Worm (Caenorhabditis elegans) whole organism, young adult: Measurements from ENCODE around the gene ugt-52.

Experiments
- B0336.3 ChIP-seq: fragments of 200-800 bp; sonication (Bioruptor generic); IDR thresholded peaks from 2 replicates; pipeline ENCODE4 v1.3.6; 2022; ENCODE audit warnings: missing genetic modification characterization, missing compliant biosample characterization
- D2030.7 ChIP-seq: fragments of 200-800 bp; sonication (Bioruptor generic); IDR thresholded peaks from 2 replicates; pipeline ENCODE4 v1.3.6; 2022; ENCODE audit warnings: missing genetic modification reagents, missing genetic modification characterization, missing compliant biosample characterization
- F22D6.2 ChIP-seq: sonication (generic microtip); optimal IDR thresholded peaks from 2 replicates; lab custom pipeline; 2016; ENCODE audit warnings: mild to moderate bottlenecking, missing genetic modification characterization, missing compliant biosample characterization
- F39B2.1 ChIP-seq: fragments of 200-800 bp; sonication (Bioruptor generic); IDR thresholded peaks from 2 replicates; pipeline ENCODE4 v1.3.6; 2022; ENCODE audit warnings: missing genetic modification reagents, missing genetic modification characterization, missing compliant biosample characterization
- F52B5.7 ChIP-seq: sonication (generic microtip); optimal IDR thresholded peaks from 2 replicates; lab custom pipeline; 2016; ENCODE audit warnings: mild to moderate bottlenecking, missing genetic modification characterization, missing compliant biosample characterization
- F55B11.4 ChIP-seq: sonication (generic microtip); optimal IDR thresholded peaks from 2 replicates; lab custom pipeline; 2016; ENCODE audit warnings: missing compliant biosample characterization, missing genetic modification characterization, borderline replicate concordance; ENCODE audit not compliant: insufficient read depth
- T26A5.8 ChIP-seq: sonication (generic microtip); optimal IDR thresholded peaks from 2 replicates; lab custom pipeline; 2016; ENCODE audit warnings: missing genetic modification characterization, missing compliant biosample characterization
- Y53F4B.3 ChIP-seq: fragments of 200-800 bp; sonication (Bioruptor generic); IDR thresholded peaks from 2 replicates; pipeline ENCODE4 v1.3.6; 2022; ENCODE audit warnings: missing genetic modification reagents, missing genetic modification characterization, missing compliant biosample characterization
- Y95B8A.8 ChIP-seq: fragments of 200-800 bp; sonication (Bioruptor generic); IDR thresholded peaks from 2 replicates; pipeline ENCODE4 v1.3.6; 2022; ENCODE audit warnings: missing genetic modification reagents, missing genetic modification characterization, missing compliant biosample characterization
- aptf-3 ChIP-seq: fragments of 200-800 bp; sonication (Bioruptor generic); IDR thresholded peaks from 2 replicates; pipeline ENCODE4 v1.3.6; 2022; ENCODE audit warnings: missing genetic modification characterization, missing compliant biosample characterization
- athp-1 ChIP-seq: sonication (generic microtip); optimal IDR thresholded peaks from 2 replicates; lab custom pipeline; 2017; ENCODE audit warnings: mild to moderate bottlenecking, missing genetic modification characterization, missing compliant biosample characterization
- cebp-2 ChIP-seq: fragments of 200-800 bp; sonication (Bioruptor generic); IDR thresholded peaks from 2 replicates; pipeline ENCODE4 v1.3.6; 2022; ENCODE audit warnings: missing genetic modification characterization, missing compliant biosample characterization
- ceh-100 ChIP-seq: fragments of 200-800 bp; sonication (Bioruptor generic); IDR thresholded peaks from 2 replicates; pipeline ENCODE4 v1.3.6; 2022; ENCODE audit warnings: missing genetic modification reagents, missing genetic modification characterization, missing compliant biosample characterization
- die-1 ChIP-seq: sonication (generic microtip); optimal IDR thresholded peaks from 2 replicates; lab custom pipeline; 2016; ENCODE audit warnings: missing genotype, mild to moderate bottlenecking, missing genetic modification characterization, missing compliant biosample characterization
- egl-44 ChIP-seq: fragments of 200-800 bp; sonication (Bioruptor generic); IDR thresholded peaks from 2 replicates; pipeline ENCODE4 v1.3.6; 2022; ENCODE audit warnings: missing genetic modification reagents, missing genetic modification characterization, missing compliant biosample characterization
- hmg-1.2 ChIP-seq: fragments of 200-800 bp; sonication (Bioruptor generic); IDR thresholded peaks from 2 replicates; pipeline ENCODE4 v1.3.6; 2022; ENCODE audit warnings: missing genetic modification reagents, missing genetic modification characterization, missing compliant biosample characterization
- hmg-20 ChIP-seq: fragments of 200-800 bp; sonication (Bioruptor generic); IDR thresholded peaks from 2 replicates; pipeline ENCODE4 v1.3.6; 2022; ENCODE audit warnings: missing genetic modification reagents, missing genetic modification characterization, missing compliant biosample characterization
- let-526 ChIP-seq: fragments of 200-800 bp; sonication (Bioruptor generic); IDR thresholded peaks from 2 replicates; pipeline ENCODE4 v1.3.6; 2022; ENCODE audit warnings: missing genetic modification reagents, missing genetic modification characterization, missing compliant biosample characterization
- lin-26 ChIP-seq: fragments of 200-800 bp; sonication (Bioruptor generic); IDR thresholded peaks from 2 replicates; pipeline ENCODE4 v1.3.6; 2022; ENCODE audit warnings: missing genetic modification reagents, missing genetic modification characterization, missing compliant biosample characterization
- lsy-27 ChIP-seq: sonication (generic microtip); optimal IDR thresholded peaks from 2 replicates; lab custom pipeline; 2017; ENCODE audit warnings: missing genetic modification characterization, mild to moderate bottlenecking, missing compliant biosample characterization, antibody characterized with exemption, missing genotype, borderline replicate concordance; ENCODE audit not compliant: insufficient read depth
- madf-3 ChIP-seq: fragments of 200-800 bp; sonication (Bioruptor generic); IDR thresholded peaks from 2 replicates; pipeline ENCODE4 v1.3.6; 2022; ENCODE audit warnings: missing genetic modification reagents, missing genetic modification characterization, missing compliant biosample characterization
- mes-4 ChIP-seq: sonication (generic microtip); optimal IDR thresholded peaks from 2 replicates; lab custom pipeline; 2016; ENCODE audit warnings: missing genotype, missing genetic modification characterization, missing compliant biosample characterization
- nfya-2 ChIP-seq: fragments of 200-800 bp; sonication (Bioruptor generic); IDR thresholded peaks from 2 replicates; pipeline ENCODE4 v1.3.6; 2022; ENCODE audit warnings: missing genetic modification reagents, missing genetic modification characterization, missing compliant biosample characterization
- nhr-27 ChIP-seq: fragments of 200-800 bp; sonication (Bioruptor generic); optimal IDR thresholded peaks from 2 replicates; lab custom pipeline; 2018; ENCODE audit warnings: mild to moderate bottlenecking, missing genetic modification characterization, moderate library complexity, missing compliant biosample characterization
- nhr-80 ChIP-seq: sonication (generic microtip); optimal IDR thresholded peaks from 2 replicates; lab custom pipeline; 2016; ENCODE audit warnings: missing genetic modification characterization, missing compliant biosample characterization
- nhr-90 ChIP-seq: sonication (generic microtip); optimal IDR thresholded peaks from 2 replicates; lab custom pipeline; 2016; ENCODE audit warnings: missing genotype, mild to moderate bottlenecking, missing genetic modification characterization, missing compliant biosample characterization
- pha-4 ChIP-seq: fragments of 150-350 bp; sonication (generic microtip); optimal IDR thresholded peaks from 2 replicates; lab custom pipeline; 2014; ENCODE audit warnings: missing biosample characterization, missing genetic modification reagents, missing genetic modification characterization
- sdz-38 ChIP-seq: sonication (generic microtip); optimal IDR thresholded peaks from 2 replicates; lab custom pipeline; 2016; ENCODE audit warnings: missing genotype, missing genetic modification characterization, missing compliant biosample characterization
- sea-2 ChIP-seq: fragments of 200-800 bp; sonication (Bioruptor generic); IDR thresholded peaks from 2 replicates; pipeline ENCODE4 v1.3.6; 2022; ENCODE audit warnings: missing genetic modification characterization, missing compliant biosample characterization
- snpc-4 ChIP-seq, 5 experiments: fragments of 150-350 bp in 1 of 5; sonication (generic microtip) in 4 of 5; optimal IDR thresholded peaks; 2 replicates each; lab custom pipeline; 2014 to 2018; ENCODE audit warnings: missing genetic modification characterization in 5 of 5, missing biosample characterization in 3 of 5, antibody characterized with exemption in 2 of 5, mild to moderate bottlenecking in 2 of 5, missing compliant biosample characterization in 2 of 5, missing genotype in 2 of 5, moderate library complexity in 2 of 5, missing genetic modification reagents in 1 of 5
- zfh-2 ChIP-seq: fragments of 200-800 bp; sonication (Bioruptor generic); conservative IDR thresholded peaks from 2 replicates; pipeline ENCODE4 v1.3.6; 2022; ENCODE audit warnings: missing genetic modification reagents, missing genetic modification characterization, missing compliant biosample characterization
- zim-3 ChIP-seq: sonication (generic microtip); optimal IDR thresholded peaks from 2 replicates; lab custom pipeline; 2017; ENCODE audit warnings: mild to moderate bottlenecking, missing genetic modification characterization, moderate library complexity, missing compliant biosample characterization
- ztf-26 ChIP-seq: sonication (generic microtip); optimal IDR thresholded peaks from 2 replicates; lab custom pipeline; 2017; ENCODE audit warnings: missing genetic modification characterization, missing compliant biosample characterization
- ztf-28 ChIP-seq: fragments of 200-800 bp; sonication (Bioruptor generic); IDR thresholded peaks from 2 replicates; pipeline ENCODE4 v1.3.6; 2022; ENCODE audit warnings: missing genetic modification reagents, missing genetic modification characterization, missing compliant biosample characterization
- ztf-3 ChIP-seq: fragments of 200-800 bp; sonication (Bioruptor generic); optimal IDR thresholded peaks from 2 replicates; lab custom pipeline; 2018; ENCODE audit warnings: mild to moderate bottlenecking, missing genetic modification characterization, missing compliant biosample characterization

ugt-52 gene

ce11 chrIV:746333-746732 is 32.3 kb upstream of the ugt-52 start:
- TF ChIP-seq zfh-2 (GFP tag; lab: Robert Waterston, UW), result peak; percentile 44; the same call in 1 of the 2 replicates
- no peak for TF ChIP-seq snpc-4 (GFP tag; optimal IDR thresholded peaks at IDR 0.05; lab: Kevin White, UChicago)
- no peak for TF ChIP-seq snpc-4 (tag; optimal IDR thresholded peaks at IDR 0.05; lab: Kevin White, UChicago)

- TF ChIP-seq nfya-2 (GFP tag; lab: Robert Waterston, UW) (no peak), hmg-20 (GFP tag; lab: Robert Waterston, UW) (no peak), T26A5.8 (tag; lab: Kevin White, UChicago) (no peak)
- TF ChIP-seq, all 124 proteins: peak for 0
These were observed 29.0 kb upstream of the ugt-52 start for ce11 chrIV:749557-749956.

- TF ChIP-seq nhr-80 (tag; lab: Kevin White, UChicago) (no peak), Y53F4B.3 (GFP tag; lab: Robert Waterston, UW) (no peak), lsy-27 (tag; lab: Kevin White, UChicago) (no peak), D2030.7 (GFP tag; lab: Robert Waterston, UW) (no peak), ceh-100 (no peak), F39B2.1 (no peak), zim-3 (no peak), lin-26 (GFP tag; lab: Robert Waterston, UW) (no peak), ztf-28 (no peak), cebp-2 (no peak), hmg-1.2 (GFP tag; lab: Robert Waterston, UW) (no peak), sea-2 (no peak), ztf-26 (no peak)
These were observed 24.1 kb upstream of the ugt-52 start for ce11 chrIV:754357-754972.

ce11 chrIV:756421-756820 is 22.2 kb upstream of the ugt-52 start, which contains the start of gene srt-23:
TSS of gene srt-23 (plus strand) at chrIV:756721.
- TF ChIP-seq sdz-38 (tag; lab: Kevin White, UChicago) (no peak), athp-1 (tag; lab: Kevin White, UChicago) (no peak), zim-3 (no peak), F52B5.7 (tag; lab: Kevin White, UChicago) (no peak), nhr-80 (tag; lab: Kevin White, UChicago) (no peak), ceh-100 (no peak), die-1 (tag; lab: Kevin White, UChicago) (no peak), nhr-90 (no peak), mes-4 (tag; lab: Kevin White, UChicago) (no peak), nhr-27 (no peak), aptf-3 (no peak), pha-4 (no peak), nfya-2 (GFP tag; lab: Robert Waterston, UW) (no peak), egl-44 (GFP tag; lab: Robert Waterston, UW) (no peak), let-526 (GFP tag; lab: Robert Waterston, UW) (no peak), ztf-3 (GFP tag; lab: Kevin White, UChicago) (no peak), F22D6.2 (tag; lab: Kevin White, UChicago) (no peak), lsy-27 (tag; lab: Kevin White, UChicago) (no peak), madf-3 (GFP tag; lab: Robert Waterston, UW) (no peak)

- TF ChIP-seq F55B11.4 (tag; lab: Kevin White, UChicago), result no peak
- no peak for TF ChIP-seq Y95B8A.8 (GFP tag; lab: Robert Waterston, UW)
- no peak for TF ChIP-seq nhr-90
- TF ChIP-seq B0336.3 (GFP tag; lab: Robert Waterston, UW), result no peak
These were observed 21.6 kb upstream of the ugt-52 start for ce11 chrIV:756956-757355.
